Fruit fly (Drosophila melanogaster) S2 (cell line): Measurements from ENCODE around the gene Clk.

ENCODE experiments used
- CG8478 ChIP-seq: fragments of >200 bp; optimal IDR thresholded peaks from 2 replicates; lab custom pipeline; 2018
- CTCF ChIP-seq, 2 experiments: fragments of >200 bp; optimal IDR thresholded peaks; 2 replicates each; lab custom pipeline; 2018

Clk gene

dm6 chr3L:7807552-7808402 lies 32.4 kb upstream of the Clk start:
- TF ChIP-seq CG8478 (lab: Kevin White, UChicago): no peak
- TF ChIP-seq CTCF (optimal IDR thresholded peaks at IDR 0.05; lab: Kevin White, UChicago): no peak

DNA sequence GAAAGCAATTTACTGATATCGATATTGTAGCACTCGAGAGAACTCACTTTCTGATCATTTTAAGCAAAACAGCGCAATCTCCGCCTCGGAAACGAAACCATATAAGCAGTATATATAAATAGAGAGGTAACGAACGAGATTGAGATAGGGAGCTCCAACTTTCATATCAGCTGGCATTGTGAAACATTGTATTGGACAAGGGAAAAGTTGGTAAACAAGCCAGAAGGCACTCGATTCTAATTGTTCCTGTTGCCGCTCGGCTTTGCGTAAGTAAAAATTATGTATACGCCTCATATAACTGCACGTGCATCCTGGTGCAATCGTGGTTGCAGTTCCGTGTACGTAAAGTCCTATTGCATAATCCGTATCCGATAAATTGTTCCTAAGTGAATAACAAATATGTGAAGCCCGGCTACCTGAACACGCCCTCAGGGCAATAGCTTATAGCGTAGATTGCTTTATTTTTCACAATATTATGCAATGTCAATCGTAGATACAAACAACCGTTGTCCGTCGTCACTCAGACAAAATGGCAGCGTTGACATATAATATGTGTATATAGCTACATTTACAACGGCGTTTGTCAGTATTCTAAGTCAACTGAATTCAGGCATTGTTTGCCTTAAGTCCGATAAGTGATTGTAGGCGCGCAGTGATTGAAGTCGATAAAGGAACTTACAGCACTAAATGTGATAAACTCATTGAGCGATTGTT lies 31.3 kb upstream of the Clk start:
- no peak for TF ChIP-seq CTCF (optimal IDR thresholded peaks at IDR 0.05; lab: Kevin White, UChicago)
- TF ChIP-seq CG8478 (lab: Kevin White, UChicago): no peak

DNA sequence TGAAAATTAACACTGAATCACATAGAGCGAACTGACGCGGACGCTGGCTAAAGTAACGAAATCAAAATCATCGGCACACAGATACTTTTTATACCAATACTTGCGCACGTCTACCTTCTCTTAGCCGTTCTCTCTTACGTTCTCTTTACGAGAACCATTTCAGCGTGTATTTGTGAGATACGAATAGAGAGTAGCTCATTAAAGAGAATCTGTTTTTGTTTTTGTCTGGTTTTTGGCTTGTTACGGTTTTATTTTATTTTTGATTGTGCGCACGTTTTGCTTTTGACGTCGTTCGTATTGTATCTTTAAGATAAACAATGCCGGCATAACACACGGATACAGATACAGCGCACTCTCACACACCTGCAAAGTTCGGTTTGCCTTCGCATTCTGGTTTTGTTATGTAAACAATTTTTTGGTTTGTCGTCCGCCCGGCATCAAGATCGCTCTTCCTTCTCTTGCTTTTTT lies 30.0 kb upstream of the Clk start:
- no peak for TF ChIP-seq CG8478 (lab: Kevin White, UChicago)
- no peak for TF ChIP-seq CTCF (optimal IDR thresholded peaks at IDR 0.05; lab: Kevin White, UChicago)

dm6 chr3L:7804406-7805327 lies 29.3 kb upstream of the Clk start:
- TF ChIP-seq CTCF (optimal IDR thresholded peaks at IDR 0.05; lab: Kevin White, UChicago): no peak
- no peak for TF ChIP-seq CG8478 (lab: Kevin White, UChicago)

- TF ChIP-seq CTCF (optimal IDR thresholded peaks at IDR 0.05; lab: Kevin White, UChicago) (no peak), CG8478 (lab: Kevin White, UChicago) (no peak)
These were observed 26.0 kb upstream of the Clk start for dm6 chr3L:7801308-7801893.

- TF ChIP-seq CTCF (optimal IDR thresholded peaks at IDR 0.05; lab: Kevin White, UChicago) (no peak), CG8478 (lab: Kevin White, UChicago) (no peak)
These were observed 17.4 kb upstream of the Clk start for dm6 chr3L:7792775-7793174.

DNA sequence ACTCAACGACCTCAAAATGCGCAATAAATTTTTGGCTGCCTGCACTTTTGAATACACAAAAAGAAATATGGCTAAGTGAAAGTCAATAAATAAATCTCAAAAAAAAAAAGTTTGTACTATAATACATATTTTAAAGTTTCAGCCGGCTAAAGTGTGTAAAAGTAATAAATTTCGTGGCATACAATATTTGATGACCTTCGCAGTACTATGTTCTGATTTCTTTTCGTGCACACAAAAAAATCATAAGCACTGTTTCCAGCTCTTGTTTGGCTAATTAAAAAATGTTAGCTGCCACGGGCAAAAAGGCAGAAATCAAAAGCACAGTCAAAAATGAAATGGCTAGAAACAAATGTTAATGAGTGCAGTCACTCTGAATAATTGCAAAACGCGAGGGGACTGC lies 16.8 kb upstream of the Clk start:
- TF ChIP-seq CG8478 (lab: Kevin White, UChicago): no peak
- no peak for TF ChIP-seq CTCF (optimal IDR thresholded peaks at IDR 0.05; lab: Kevin White, UChicago)

dm6 chr3L:7790224-7790623 lies 14.8 kb upstream of the Clk start:
- TF ChIP-seq CTCF (optimal IDR thresholded peaks at IDR 0.05; lab: Kevin White, UChicago) (no peak), CG8478 (lab: Kevin White, UChicago) (no peak)

DNA sequence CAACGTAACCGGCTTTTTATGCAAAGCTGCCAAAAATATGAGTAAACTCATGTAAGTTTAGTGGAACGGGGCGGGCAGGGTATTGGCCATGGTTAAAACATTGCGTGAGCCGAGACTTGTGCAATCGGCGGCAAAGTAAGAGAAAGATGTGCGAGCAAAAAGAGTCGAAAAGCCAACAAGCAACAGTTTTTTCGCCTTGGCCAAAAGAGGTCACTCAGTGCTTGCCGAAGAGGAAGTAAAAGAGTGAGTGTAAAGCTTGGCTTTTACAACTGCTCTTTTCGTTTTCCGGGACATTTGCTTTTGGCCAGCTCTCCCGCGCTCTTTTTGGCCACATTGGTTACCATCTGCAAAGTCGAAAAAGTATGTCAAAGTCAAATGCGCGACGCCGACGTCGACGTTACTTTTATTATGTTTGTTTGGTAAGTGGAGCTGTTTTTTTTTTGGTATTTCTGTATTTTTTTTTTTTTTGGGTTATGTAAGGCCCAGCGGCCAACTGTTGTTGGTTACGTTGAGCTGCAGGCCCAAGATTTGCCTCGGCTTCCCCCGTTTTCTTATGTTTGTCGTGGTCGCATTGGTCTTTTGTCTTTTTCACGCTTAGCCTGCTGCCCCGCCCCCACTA lies 12.5 kb upstream of the Clk start:
- TF ChIP-seq CG8478 (lab: Kevin White, UChicago) (no peak), CTCF (optimal IDR thresholded peaks at IDR 0.05; lab: Kevin White, UChicago) (no peak)

DNA sequence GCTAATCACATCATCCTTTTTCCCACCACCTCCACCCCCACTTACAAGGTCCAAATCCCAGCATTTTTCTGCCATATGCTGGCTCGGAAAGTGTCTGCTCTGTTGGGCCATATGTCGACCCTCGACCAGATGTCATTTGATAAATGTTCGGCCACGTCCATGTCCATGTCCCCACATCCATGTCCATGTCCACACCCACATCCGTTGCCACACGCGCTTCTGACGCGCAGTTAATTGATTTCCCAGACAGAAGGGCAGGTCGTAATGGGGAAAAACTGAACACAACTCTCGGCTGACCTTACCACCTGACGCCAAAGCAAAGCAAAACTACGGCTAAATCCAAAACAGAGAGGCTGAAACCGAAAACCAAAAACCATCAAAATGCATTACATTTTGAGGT lies 11.6 kb upstream of the Clk start:
- TF ChIP-seq CG8478 (lab: Kevin White, UChicago): no peak
- TF ChIP-seq CTCF (optimal IDR thresholded peaks at IDR 0.05; lab: Kevin White, UChicago): no peak

- TF ChIP-seq CG8478 (lab: Kevin White, UChicago): no peak
- TF ChIP-seq CTCF (optimal IDR thresholded peaks at IDR 0.05; lab: Kevin White, UChicago): no peak
These were observed 10.9 kb upstream of the Clk start for dm6 chr3L:7786263-7786662.

DNA sequence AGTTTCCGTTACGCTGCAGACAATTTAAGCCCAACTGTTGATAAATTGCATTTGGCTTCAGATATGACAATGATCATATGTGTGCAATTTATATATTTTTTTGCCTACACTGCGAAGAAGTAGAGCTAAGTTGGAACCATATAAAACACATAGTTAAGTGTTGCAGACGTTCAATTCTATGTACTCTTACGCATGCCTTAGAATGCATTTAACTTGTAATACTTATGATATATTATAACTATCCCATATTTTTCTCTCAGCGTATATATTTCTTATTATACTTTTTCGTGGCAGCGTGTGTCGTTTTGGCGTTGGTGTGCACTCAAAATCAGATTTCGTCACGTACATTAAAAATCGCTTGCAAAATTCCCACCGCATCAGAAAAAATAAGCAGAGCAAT lies 8.0 kb upstream of the Clk start:
- TF ChIP-seq CG8478 (lab: Kevin White, UChicago) (no peak), CTCF (optimal IDR thresholded peaks at IDR 0.05; lab: Kevin White, UChicago) (no peak)

- TF ChIP-seq CG8478 (lab: Kevin White, UChicago): no peak
- TF ChIP-seq CTCF (optimal IDR thresholded peaks at IDR 0.05; lab: Kevin White, UChicago): no peak
These were observed 6.8 kb upstream of the Clk start for dm6 chr3L:7782051-7782682.
